Worm (Caenorhabditis elegans) whole organism, late embryonic: ENCODE measurements around the gene C18D11.3.

Experiments
- nhr-11 ChIP-seq: fragments of 150-350 bp; optimal IDR thresholded peaks from 2 replicates; lab custom pipeline; 2014; ENCODE audit warnings: missing biosample characterization, missing genetic modification characterization
- unc-55 ChIP-seq: sonication (generic microtip); optimal IDR thresholded peaks from 2 replicates; lab custom pipeline; 2017; ENCODE audit warnings: missing biosample characterization, missing genetic modification reagents, missing genetic modification characterization

- no peak for TF ChIP-seq nhr-11 (tag; lab: Kevin White, UChicago)
- no peak for TF ChIP-seq unc-55 (GFP tag; lab: Kevin White, UChicago)
These were observed 23.8 kb downstream of the C18D11.3 start for ce11 chrIII:11847014-11847413.
